Worm (Caenorhabditis elegans): ENCODE measurements around the gene faxc-1.

DNA sequence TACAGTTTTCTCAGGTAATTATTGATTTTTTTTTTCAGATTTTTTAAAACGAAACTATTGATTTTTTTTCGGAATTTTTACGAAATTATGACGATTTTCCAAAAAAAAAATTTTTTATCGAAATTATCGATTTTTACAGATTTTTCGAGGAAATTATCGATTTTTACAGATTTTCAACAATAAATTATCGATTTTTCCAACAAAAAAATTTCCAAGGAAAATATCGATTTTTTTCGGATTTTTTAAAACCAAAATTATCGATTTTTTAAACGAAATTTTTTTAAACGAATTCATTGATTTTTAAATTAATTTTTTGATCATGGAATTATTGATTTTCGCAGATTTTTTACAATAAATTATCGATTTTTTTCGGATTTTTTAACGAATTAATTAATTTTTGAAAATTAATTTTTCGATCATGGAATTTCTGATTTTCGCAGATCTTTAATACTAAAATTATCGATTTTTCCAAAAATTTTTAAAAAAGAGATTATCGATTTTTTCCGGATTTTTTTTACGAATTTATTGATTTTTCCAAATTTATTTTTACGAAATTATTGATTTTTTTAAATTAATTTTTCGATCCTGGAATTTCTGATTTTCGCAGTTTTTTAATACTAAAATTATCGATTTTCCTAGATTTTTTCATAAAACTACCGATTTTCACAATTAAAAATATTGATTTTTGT lies 8.3 kb upstream of the faxc-1 start:
- TF ChIP-seq scrt-1 (GFP tag; IDR thresholded peaks at IDR 0.05) (no peak), ama-1 (optimal IDR thresholded peaks at IDR 0.05) (no peak), flt-1 (GFP tag; IDR thresholded peaks at IDR 0.05) (no peak), hmg-4 (GFP tag; optimal IDR thresholded peaks at IDR 0.05) (no peak), pes-1 (GFP tag; IDR thresholded peaks at IDR 0.05) (no peak), B0310.2 (tag; optimal IDR thresholded peaks at IDR 0.05) (no peak)
